Fruit fly (Drosophila melanogaster) whole organism, wandering third instar larva: ENCODE results near the gene LManII.

Source experiments
- CrebA ChIP-seq: fragments of 200-800 bp; sonication (Bioruptor generic); optimal IDR thresholded peaks from 2 replicates; lab custom pipeline; 2016; ENCODE audit warnings: missing biosample characterization, mild to moderate bottlenecking, missing genetic modification characterization, borderline replicate concordance
- Hnf4 ChIP-seq: fragments of 200-800 bp; sonication (Bioruptor generic); optimal IDR thresholded peaks from 2 replicates; lab custom pipeline; 2016; ENCODE audit warnings: missing biosample characterization, mild to moderate bottlenecking, missing genetic modification characterization
- Jra ChIP-seq: sonication (Bioruptor generic); optimal IDR thresholded peaks from 2 replicates; lab custom pipeline; 2016; ENCODE audit warnings: missing biosample characterization, missing genetic modification characterization
- N ChIP-seq: fragments of >200 bp; optimal IDR thresholded peaks from 2 replicates; lab custom pipeline; 2018; ENCODE audit warnings: missing biosample characterization, missing external identifiers, missing genetic modification characterization
- brk ChIP-seq: fragments of 200-800 bp; sonication (Bioruptor generic); optimal IDR thresholded peaks from 2 replicates; lab custom pipeline; 2016; ENCODE audit warnings: missing biosample characterization, mild to moderate bottlenecking, missing genetic modification characterization
- dl ChIP-seq, 2 experiments: fragments of 175-275, 200-275 bp in 1 of 2; fragments of 200-275 bp in 1 of 2; sonication (Bioruptor generic); optimal IDR thresholded peaks; lab custom pipeline; 2018; ENCODE audit warnings: mild to moderate bottlenecking in 2 of 2, missing biosample characterization in 2 of 2, missing genetic modification characterization in 2 of 2, moderate library complexity in 2 of 2; ENCODE audit not compliant: partially characterized antibody in 2 of 2, insufficient read depth in 1 of 2
- pan ChIP-seq: fragments of >200 bp; optimal IDR thresholded peaks from 2 replicates; lab custom pipeline; 2017
- psq ChIP-seq: fragments of 200-800 bp; sonication (Bioruptor generic); optimal IDR thresholded peaks from 3 replicates; lab custom pipeline; 2017; ENCODE audit warnings: missing biosample characterization, mild to moderate bottlenecking, missing genetic modification characterization, moderate library complexity

- TF ChIP-seq N (no peak), dl (GFP tag; optimal IDR thresholded peaks at IDR 0.05; lab: Kevin White, UChicago; ENCODE audit: insufficient read depth in 1 of 2, partially characterized antibody in 2 of 2) (no peak), CrebA (no peak), brk (GFP tag; lab: Kevin White, UChicago) (no peak), pan (lab: Kevin White, UChicago) (no peak), psq (GFP tag; lab: Kevin White, UChicago) (no peak), Hnf4 (GFP tag; lab: Kevin White, UChicago) (no peak), Jra (GFP tag; lab: Kevin White, UChicago) (no peak)
These were observed 42.1 kb downstream of the LManII start for dm6 chr2L:10499608-10500007.
